Fruit fly (Drosophila melanogaster): ENCODE data around the gene yellow-k.

Gene yellow-k

DNA sequence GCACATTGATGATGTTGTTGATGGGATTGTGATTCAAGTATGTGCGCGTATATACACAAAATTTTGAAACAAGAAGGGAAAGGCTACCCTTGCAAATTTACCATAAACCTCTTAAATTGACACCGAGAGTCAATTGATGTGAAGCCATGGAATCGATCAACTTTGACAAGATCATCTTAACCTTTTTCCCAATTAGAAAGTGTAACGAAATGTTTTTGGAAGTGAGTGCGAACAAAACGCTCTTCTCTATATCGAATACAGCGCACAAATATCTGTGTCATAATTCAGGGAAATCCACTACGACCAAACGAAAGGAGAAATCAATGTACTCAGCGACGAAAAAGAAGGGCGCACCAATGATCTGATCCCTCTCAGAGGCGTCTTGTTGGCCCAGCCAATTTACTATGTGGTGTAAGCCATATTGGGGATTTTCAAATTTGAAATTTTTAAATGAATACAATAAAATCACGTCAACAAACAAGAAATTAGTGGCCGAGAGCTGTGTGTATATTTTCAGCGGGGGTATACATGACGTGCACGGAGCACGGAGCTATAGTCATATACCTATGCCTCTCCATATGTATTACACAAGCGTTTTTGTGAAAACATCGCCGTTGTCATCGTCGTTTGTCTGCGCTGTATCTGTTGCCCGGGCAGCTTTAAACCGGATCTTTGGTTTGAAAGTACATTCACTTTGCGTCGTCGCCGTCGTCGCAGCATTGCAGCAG lies 13.1 kb downstream of the yellow-k start (continued):
- TF ChIP-seq dmrt99B (tag; optimal IDR thresholded peaks at IDR 0.05) (peak; percentile 81), CG9797 (GFP tag; optimal IDR thresholded peaks at IDR 0.05) (no peak), fd96Cb (tag; optimal IDR thresholded peaks at IDR 0.05) (peak; percentile 47), E2f1 (GFP tag; IDR thresholded peaks at IDR 0.05) (0 out of 2 replicates have a peak, but pooled peaks have one; percentile 21), luna (GFP tag; optimal IDR thresholded peaks at IDR 0.05) (no peak), usp (GFP tag; optimal IDR thresholded peaks at IDR 0.05) (no peak), cas (GFP tag; IDR thresholded peaks at IDR 0.05) (0 out of 2 replicates have a peak, but pooled peaks have one; percentile 5), her (GFP tag; optimal IDR thresholded peaks at IDR 0.05) (peak; percentile 34), CG13624 (GFP tag; optimal IDR thresholded peaks at IDR 0.05) (peak; percentile 1), eve (GFP tag; optimal IDR thresholded peaks at IDR 0.05) (peak in 1 of 2 experiments; percentile 93), chm (GFP tag; IDR thresholded peaks at IDR 0.05) (no peak), CG1529 (GFP tag; optimal IDR thresholded peaks at IDR 0.05) (peak; percentile 3), CG2712 (tag; optimal IDR thresholded peaks at IDR 0.05) (peak; percentile 63), CG15011 (GFP tag; optimal IDR thresholded peaks at IDR 0.05) (no peak), CG18764 (GFP tag; optimal IDR thresholded peaks at IDR 0.05) (no peak), phol (tag; optimal IDR thresholded peaks at IDR 0.05) (peak; percentile 10), az2 (GFP tag; optimal IDR thresholded peaks at IDR 0.05) (no peak), CG42726 (GFP tag; IDR thresholded peaks at IDR 0.05; ENCODE audit: partially characterized antibody) (no peak), dmrt11E (tag; optimal IDR thresholded peaks at IDR 0.05) (peak; percentile 19), HmgZ (tag; optimal IDR thresholded peaks at IDR 0.05) (peak; percentile 5), CG6689 (GFP tag; IDR thresholded peaks at IDR 0.05) (no peak), CG11504 (tag; optimal IDR thresholded peaks at IDR 0.05) (peak; percentile 59), slbo (GFP tag; IDR thresholded peaks at IDR 0.05) (0 out of 2 replicates have a peak, but pooled peaks have one; percentile 5), CG16779 (GFP tag; IDR thresholded peaks at IDR 0.05) (0 out of 2 replicates have a peak, but pooled peaks have one; percentile 3), Dip3 (GFP tag; optimal IDR thresholded peaks at IDR 0.05) (peak; percentile 32), p53 (GFP tag; optimal IDR thresholded peaks at IDR 0.05) (no peak), vvl (GFP tag; IDR thresholded peaks at IDR 0.05) (peak; percentile 35; the same call in 1 of the 2 replicates), Camta (GFP tag; optimal IDR thresholded peaks at IDR 0.05) (no peak), CG6683 (GFP tag; optimal IDR thresholded peaks at IDR 0.05) (no peak), dpn (GFP tag; optimal IDR thresholded peaks at IDR 0.05) (peak in 1 of 2 experiments; percentile 4), Hr51 (GFP tag; optimal IDR thresholded peaks at IDR 0.05) (peak in 1 of 2 experiments; percentile 65), CG2116 (GFP tag; optimal IDR thresholded peaks at IDR 0.05) (no peak), stc (GFP tag; IDR thresholded peaks at IDR 0.05) (peak; percentile 45), CG17568 (GFP tag; optimal IDR thresholded peaks at IDR 0.05) (peak; percentile 11), CG6813 (GFP tag; optimal IDR thresholded peaks at IDR 0.05) (peak; percentile 23), Spps (tag; optimal IDR thresholded peaks at IDR 0.05) (peak; percentile 34), sens-2 (GFP tag; IDR thresholded peaks at IDR 0.05) (peak; percentile 40; the same call in 1 of the 2 replicates), unc-4 (GFP tag; IDR thresholded peaks at IDR 0.05; ENCODE audit: partially characterized antibody) (no peak), mam (GFP tag; optimal IDR thresholded peaks at IDR 0.05) (peak; percentile 52), Bgb (GFP tag; IDR thresholded peaks at IDR 0.05; ENCODE audit: partially characterized antibody) (no peak), CG11723 (GFP tag; optimal IDR thresholded peaks at IDR 0.05) (no peak), CG7556 (GFP tag; optimal IDR thresholded peaks at IDR 0.05) (no peak), CG14667 (GFP tag; IDR thresholded peaks at IDR 0.05) (no peak), CG3163 (GFP tag; optimal IDR thresholded peaks at IDR 0.05) (peak; percentile 16), CG18262 (tag; optimal IDR thresholded peaks at IDR 0.05) (peak; percentile 30), CG17186 (GFP tag; optimal IDR thresholded peaks at IDR 0.05) (peak; percentile 30), CG14441 (GFP tag; IDR thresholded peaks at IDR 0.05) (peak; percentile 49; the same call in 1 of the 2 replicates), Ets65A (GFP tag) (peak; percentile 85), CG3726 (GFP tag; IDR thresholded peaks at IDR 0.05) (0 out of 3 replicates have a peak, but pooled peaks have one; percentile 58)

All from whole organism, embryonic.